Worm (Caenorhabditis elegans) whole organism, late embryonic: ENCODE measurements around the gene ints-7.
A peak's percentile ranks its signal among the peaks of the same experiment; 100 is the strongest.

Experiments
- C08G9.2 ChIP-seq: sonication (generic microtip); optimal IDR thresholded peaks from 2 replicates; lab custom pipeline; 2016; ENCODE audit warnings: mild to moderate bottlenecking, missing genetic modification characterization, moderate library complexity, missing compliant biosample characterization
- K02D7.2 ChIP-seq: sonication (generic microtip); optimal IDR thresholded peaks from 2 replicates; lab custom pipeline; 2017; ENCODE audit warnings: mild to moderate bottlenecking, missing genetic modification characterization, missing compliant biosample characterization
- T23F11.4 ChIP-seq: fragments of 200-800 bp; sonication (Bioruptor generic); optimal IDR thresholded peaks from 2 replicates; lab custom pipeline; 2018; ENCODE audit warnings: mild to moderate bottlenecking, missing genetic modification characterization, missing compliant biosample characterization
- Y22D7AL.16 ChIP-seq: sonication (generic microtip); optimal IDR thresholded peaks from 2 replicates; lab custom pipeline; 2016; ENCODE audit warnings: missing genetic modification characterization, missing compliant biosample characterization
- ceh-14 ChIP-seq: sonication (generic microtip); optimal IDR thresholded peaks from 2 replicates; lab custom pipeline; 2016; ENCODE audit warnings: missing genotype, missing genetic modification characterization, missing compliant biosample characterization
- ceh-18 ChIP-seq: sonication (generic microtip); optimal IDR thresholded peaks from 2 replicates; lab custom pipeline; 2016; ENCODE audit warnings: missing genetic modification characterization, missing compliant biosample characterization
- ceh-19 ChIP-seq: fragments of 200-800 bp; sonication (Bioruptor generic); optimal IDR thresholded peaks from 2 replicates; lab custom pipeline; 2018; ENCODE audit warnings: mild to moderate bottlenecking, missing genetic modification characterization, missing compliant biosample characterization
- ceh-2 ChIP-seq: sonication (generic microtip); optimal IDR thresholded peaks from 2 replicates; lab custom pipeline; 2016; ENCODE audit warnings: missing genotype, missing genetic modification characterization, missing compliant biosample characterization
- ceh-22 ChIP-seq: sonication (generic microtip); optimal IDR thresholded peaks from 2 replicates; lab custom pipeline; 2017; ENCODE audit warnings: missing biosample characterization, missing genetic modification characterization
- ceh-31 ChIP-seq: sonication (generic microtip); optimal IDR thresholded peaks from 2 replicates; lab custom pipeline; 2016; ENCODE audit warnings: missing genetic modification characterization, missing compliant biosample characterization
- ceh-34 ChIP-seq: sonication (generic microtip); optimal IDR thresholded peaks from 2 replicates; lab custom pipeline; 2016; ENCODE audit warnings: mild to moderate bottlenecking, missing genetic modification characterization, missing compliant biosample characterization
- ceh-48 ChIP-seq: sonication (generic microtip); optimal IDR thresholded peaks from 2 replicates; lab custom pipeline; 2016; ENCODE audit warnings: missing genetic modification characterization, inconsistent platforms, missing compliant biosample characterization
- ceh-6 ChIP-seq: fragments of 200-800 bp; sonication (Bioruptor generic); optimal IDR thresholded peaks from 2 replicates; lab custom pipeline; 2018; ENCODE audit warnings: mild to moderate bottlenecking, missing genetic modification characterization, missing compliant biosample characterization
- ceh-9 ChIP-seq: sonication (generic microtip); optimal IDR thresholded peaks from 2 replicates; lab custom pipeline; 2016; ENCODE audit warnings: mild to moderate bottlenecking, missing genetic modification characterization, inconsistent platforms, missing compliant biosample characterization
- che-1 ChIP-seq: sonication (generic microtip); optimal IDR thresholded peaks from 2 replicates; lab custom pipeline; 2016; ENCODE audit warnings: mild to moderate bottlenecking, missing genetic modification characterization, missing compliant biosample characterization
- dmd-4 ChIP-seq: sonication (generic microtip); optimal IDR thresholded peaks from 2 replicates; lab custom pipeline; 2016; ENCODE audit warnings: borderline replicate concordance, missing genetic modification characterization, missing compliant biosample characterization
- elt-2 ChIP-seq: sonication (generic microtip); optimal IDR thresholded peaks from 2 replicates; lab custom pipeline; 2016; ENCODE audit warnings: missing genetic modification reagents, missing genetic modification characterization, missing compliant biosample characterization
- ets-4 ChIP-seq: sonication (generic microtip); optimal IDR thresholded peaks from 2 replicates; lab custom pipeline; 2016; ENCODE audit warnings: missing genetic modification characterization, missing compliant biosample characterization
- eyg-1 ChIP-seq: sonication (generic microtip); optimal IDR thresholded peaks from 2 replicates; lab custom pipeline; 2016; ENCODE audit warnings: missing genotype, missing genetic modification characterization, missing compliant biosample characterization
- gmeb-2 ChIP-seq: sonication (generic microtip); optimal IDR thresholded peaks from 2 replicates; lab custom pipeline; 2016; ENCODE audit warnings: missing genetic modification characterization, inconsistent platforms, missing compliant biosample characterization
- hlh-13 ChIP-seq: fragments of 200-800 bp; sonication (Bioruptor generic); optimal IDR thresholded peaks from 2 replicates; lab custom pipeline; 2018; ENCODE audit warnings: mild to moderate bottlenecking, missing genetic modification characterization, missing compliant biosample characterization
- hlh-15 ChIP-seq: sonication (generic microtip); optimal IDR thresholded peaks from 2 replicates; lab custom pipeline; 2016; ENCODE audit warnings: missing genetic modification characterization, missing compliant biosample characterization
- hlh-30 ChIP-seq: sonication (generic microtip); optimal IDR thresholded peaks from 2 replicates; lab custom pipeline; 2017; ENCODE audit warnings: antibody characterized with exemption, missing genetic modification characterization, missing compliant biosample characterization; ENCODE audit not compliant: insufficient read depth
- hlh-6 ChIP-seq: sonication (generic microtip); optimal IDR thresholded peaks from 2 replicates; lab custom pipeline; 2016; ENCODE audit warnings: missing genotype, missing genetic modification characterization, missing compliant biosample characterization
- nfya-1 ChIP-seq: sonication (generic microtip); optimal IDR thresholded peaks from 2 replicates; lab custom pipeline; 2017; ENCODE audit warnings: missing genetic modification characterization, mild to moderate bottlenecking, missing compliant biosample characterization, antibody characterized with exemption, moderate library complexity
- nhr-11 ChIP-seq: fragments of 150-350 bp; optimal IDR thresholded peaks from 2 replicates; lab custom pipeline; 2014; ENCODE audit warnings: missing biosample characterization, missing genetic modification characterization
- odd-2 ChIP-seq: sonication (generic microtip); optimal IDR thresholded peaks from 2 replicates; lab custom pipeline; 2017; ENCODE audit warnings: antibody characterized with exemption, mild to moderate bottlenecking, missing genetic modification characterization, missing compliant biosample characterization
- pag-3 ChIP-seq: sonication (generic microtip); optimal IDR thresholded peaks from 2 replicates; lab custom pipeline; 2016; ENCODE audit warnings: missing compliant biosample characterization, missing genetic modification characterization, borderline replicate concordance
- pax-1 ChIP-seq: fragments of 150-350 bp; optimal IDR thresholded peaks from 2 replicates; lab custom pipeline; 2014; ENCODE audit warnings: missing biosample characterization, missing genetic modification characterization
- pha-2 ChIP-seq: sonication (generic microtip); optimal IDR thresholded peaks from 2 replicates; lab custom pipeline; 2017; ENCODE audit warnings: mild to moderate bottlenecking, missing genetic modification characterization, missing compliant biosample characterization
- pqm-1 ChIP-seq: sonication (generic microtip); optimal IDR thresholded peaks from 2 replicates; lab custom pipeline; 2016; ENCODE audit warnings: missing genetic modification characterization, missing compliant biosample characterization
- pros-1 ChIP-seq: fragments of 150-350 bp; optimal IDR thresholded peaks from 2 replicates; lab custom pipeline; 2014; ENCODE audit warnings: missing biosample characterization, missing genetic modification reagents, missing genetic modification characterization
- ref-2 ChIP-seq: sonication (generic microtip); optimal IDR thresholded peaks from 2 replicates; lab custom pipeline; 2016; ENCODE audit warnings: missing genetic modification characterization, missing compliant biosample characterization
- rnt-1 ChIP-seq: sonication (generic microtip); optimal IDR thresholded peaks from 2 replicates; lab custom pipeline; 2016; ENCODE audit warnings: missing genetic modification characterization, missing compliant biosample characterization
- sdc-2 ChIP-seq: sonication (generic microtip); optimal IDR thresholded peaks from 2 replicates; lab custom pipeline; 2016; ENCODE audit warnings: missing genotype, missing genetic modification characterization, missing compliant biosample characterization
- syd-9 ChIP-seq: sonication (generic microtip); optimal IDR thresholded peaks from 2 replicates; lab custom pipeline; 2016; ENCODE audit warnings: mild to moderate bottlenecking, missing genetic modification characterization, moderate library complexity, missing compliant biosample characterization
- tbx-2 ChIP-seq: sonication (generic microtip); optimal IDR thresholded peaks from 2 replicates; lab custom pipeline; 2016; ENCODE audit warnings: missing genetic modification characterization, missing compliant biosample characterization
- tbx-7 ChIP-seq: sonication (generic microtip); optimal IDR thresholded peaks from 2 replicates; lab custom pipeline; 2016; ENCODE audit warnings: missing genotype, missing genetic modification characterization, missing compliant biosample characterization
- unc-3 ChIP-seq, 2 experiments: fragments of 200-800 bp in 1 of 2; sonication (Bioruptor generic) in 1 of 2; sonication (generic microtip) in 1 of 2; conservative IDR thresholded peaks in 1 of 2; optimal IDR thresholded peaks in 1 of 2; 2 replicates each; pipeline versions ENCODE4 v1.3.6 to Lab custom; 2016 to 2022; ENCODE audit warnings: missing compliant biosample characterization in 2 of 2, missing genetic modification characterization in 2 of 2, missing genetic modification reagents in 1 of 2
- unc-55 ChIP-seq: sonication (generic microtip); optimal IDR thresholded peaks from 2 replicates; lab custom pipeline; 2017; ENCODE audit warnings: missing biosample characterization, missing genetic modification reagents, missing genetic modification characterization
- unc-86 ChIP-seq: sonication (generic microtip); optimal IDR thresholded peaks from 2 replicates; lab custom pipeline; 2016; ENCODE audit warnings: missing genetic modification characterization, missing compliant biosample characterization

The ints-7 gene

ce11 chrII:11534429-11535099, 48.1 kb upstream of the ints-7 start, which contains the start of gene Y62F5A.12 (continued):
- TF ChIP-seq unc-3 (GFP tag; conservative IDR thresholded peaks at IDR 0.05; lab: Robert Waterston, UW) (peak; percentile 83), unc-3 (tag; optimal IDR thresholded peaks at IDR 0.05; lab: Kevin White, UChicago) (peak; percentile 66), C08G9.2 (peak; percentile 97), ceh-6 (peak; percentile 45), che-1 (tag; lab: Kevin White, UChicago) (peak; percentile 21), syd-9 (peak; percentile 85), hlh-15 (tag; lab: Kevin White, UChicago) (peak; percentile 64), rnt-1 (tag; lab: Kevin White, UChicago) (peak; percentile 98), hlh-6 (tag; lab: Kevin White, UChicago) (peak; percentile 62), K02D7.2 (tag; lab: Kevin White, UChicago) (peak; percentile 18), ets-4 (peak; percentile 97)

- TF ChIP-seq tbx-2 (tag; lab: Kevin White, UChicago) (peak; percentile 48), gmeb-2 (peak; percentile 4), sdc-2 (tag; lab: Kevin White, UChicago) (peak; percentile 36), ref-2 (tag; lab: Kevin White, UChicago) (peak; percentile 68), tbx-7 (no peak), ceh-31 (peak; percentile 42), pag-3 (tag; lab: Kevin White, UChicago) (no peak)
- TF ChIP-seq, all 69 proteins: peak for 5
Measured at ce11 chrII:11535429-11535828, 47.2 kb upstream of the ints-7 start.

ce11 chrII:11535924-11536323, 46.7 kb upstream of the ints-7 start:
- TF ChIP-seq pha-2 (no peak), ceh-9 (no peak), ceh-2 (no peak), elt-2 (tag; lab: Kevin White, UChicago) (peak; percentile 43), nhr-11 (no peak)

DNA sequence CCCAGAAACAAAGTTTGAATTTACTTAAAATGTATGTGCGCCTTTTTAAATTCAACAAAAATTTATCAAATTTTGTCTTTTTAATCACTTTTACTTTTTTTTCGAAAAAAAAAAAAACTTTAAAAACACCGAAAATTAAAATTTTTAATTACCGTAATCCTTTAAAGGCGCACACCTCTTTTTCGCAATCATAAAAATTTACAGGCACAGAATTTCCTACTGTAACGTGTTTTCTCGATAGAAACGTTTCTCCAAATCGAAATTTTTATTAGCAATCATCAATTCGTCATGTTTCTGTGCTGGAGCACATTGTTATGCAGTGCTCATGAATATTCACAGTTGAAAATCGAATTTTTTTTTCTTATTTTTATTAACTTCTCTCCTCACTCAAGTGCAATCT, 46.1 kb upstream of the ints-7 start:
- TF ChIP-seq K02D7.2 (tag; lab: Kevin White, UChicago): no peak
- TF ChIP-seq unc-86 (tag; lab: Kevin White, UChicago): no peak
- TF ChIP-seq tbx-2 (tag; lab: Kevin White, UChicago): no peak
- TF ChIP-seq syd-9: no peak
- no peak for TF ChIP-seq eyg-1 (tag; lab: Kevin White, UChicago)
- no peak for TF ChIP-seq pax-1 (tag; lab: Kevin White, UChicago)
- TF ChIP-seq ets-4: no peak
- TF ChIP-seq Y22D7AL.16 (tag; lab: Kevin White, UChicago): no peak
- no peak for TF ChIP-seq odd-2
- no peak for TF ChIP-seq ceh-18 (tag; lab: Kevin White, UChicago)
- no peak for TF ChIP-seq unc-3 (GFP tag; conservative IDR thresholded peaks at IDR 0.05; lab: Robert Waterston, UW)
- no peak for TF ChIP-seq unc-3 (tag; optimal IDR thresholded peaks at IDR 0.05; lab: Kevin White, UChicago)
- no peak for TF ChIP-seq unc-55 (GFP tag; lab: Kevin White, UChicago)
- TF ChIP-seq ceh-31: no peak
- no peak for TF ChIP-seq nfya-1 (tag; lab: Kevin White, UChicago)
- TF ChIP-seq pag-3 (tag; lab: Kevin White, UChicago): no peak
- no peak for TF ChIP-seq hlh-13 (GFP tag; lab: Kevin White, UChicago)
- no peak for TF ChIP-seq T23F11.4 (GFP tag; lab: Kevin White, UChicago)
- TF ChIP-seq ceh-34 (tag; lab: Kevin White, UChicago): no peak
- no peak for TF ChIP-seq gmeb-2

- TF ChIP-seq syd-9 (peak; percentile 32), nfya-1 (tag; lab: Kevin White, UChicago) (peak; percentile 45), ceh-19 (GFP tag; lab: Kevin White, UChicago) (peak; percentile 58), hlh-30 (peak; percentile 80), rnt-1 (tag; lab: Kevin White, UChicago) (peak; percentile 49), gmeb-2 (no peak), ceh-48 (peak; percentile 22), K02D7.2 (tag; lab: Kevin White, UChicago) (no peak), hlh-6 (tag; lab: Kevin White, UChicago) (no peak), C08G9.2 (peak; percentile 33), odd-2 (no peak), pqm-1 (tag; lab: Kevin White, UChicago) (no peak), ceh-6 (peak; percentile 17), ceh-22 (tag; lab: Kevin White, UChicago) (no peak), pax-1 (tag; lab: Kevin White, UChicago) (peak; percentile 28), dmd-4 (peak; percentile 41), tbx-2 (tag; lab: Kevin White, UChicago) (peak; percentile 13), ceh-2 (peak; percentile 31), eyg-1 (tag; lab: Kevin White, UChicago) (peak; percentile 60), ceh-14 (tag; lab: Kevin White, UChicago) (peak; percentile 16), ets-4 (no peak), pros-1 (no peak), ceh-34 (tag; lab: Kevin White, UChicago) (peak; percentile 78)
Measured at ce11 chrII:11537115-11537514, 45.5 kb upstream of the ints-7 start.
